Worm (Caenorhabditis elegans): Measurements from ENCODE around the gene mrps-11.

Gene mrps-11

DNA sequence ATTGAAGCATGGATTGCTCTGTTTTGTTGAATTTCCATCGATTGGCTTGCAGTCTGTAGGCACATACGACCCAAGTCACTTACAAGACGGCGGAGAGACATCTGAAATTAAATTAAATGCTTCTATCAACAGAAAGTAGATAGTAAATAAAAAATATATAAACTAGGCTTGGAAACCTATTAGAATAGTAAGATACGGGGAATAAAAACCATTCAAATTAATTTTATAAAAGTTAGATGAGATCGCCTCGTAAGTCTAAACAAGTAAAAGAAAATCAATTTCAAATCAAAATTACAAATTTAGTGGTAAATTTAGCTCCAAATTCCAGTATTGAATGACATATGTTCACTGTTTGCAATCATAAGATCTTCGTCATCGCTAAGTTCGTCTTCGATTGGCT, at the start of gene mrps-11:
TSS of gene mrps-11 (minus strand) at position 101 of the 400 bp plus-strand sequence.
- no peak for TF ChIP-seq elt-3 (tag; optimal IDR thresholded peaks at IDR 0.05)
- no peak for TF ChIP-seq nhr-23 (tag; optimal IDR thresholded peaks at IDR 0.05)
- TF ChIP-seq lin-39 (tag; optimal IDR thresholded peaks at IDR 0.05) = no peak
- TF ChIP-seq pha-4 (tag; optimal IDR thresholded peaks at IDR 0.05) = no peak
- TF ChIP-seq egl-27 (tag; optimal IDR thresholded peaks at IDR 0.05) = no peak
- no peak for TF ChIP-seq snpc-4 (tag; optimal IDR thresholded peaks at IDR 0.05)
- TF ChIP-seq unc-62 (GFP tag; optimal IDR thresholded peaks at IDR 0.05) = no peak
- TF ChIP-seq ceh-28 (tag; optimal IDR thresholded peaks at IDR 0.05) = no peak
- TF ChIP-seq hmg-11 (tag; optimal IDR thresholded peaks at IDR 0.05) = no peak
- TF ChIP-seq lsy-12 (tag; optimal IDR thresholded peaks at IDR 0.05) = no peak
- TF ChIP-seq nhr-43 (tag; optimal IDR thresholded peaks at IDR 0.05; ENCODE audit: poor library complexity, severe bottlenecking) = no peak
- TF ChIP-seq sea-2 (GFP tag; optimal IDR thresholded peaks at IDR 0.05) = no peak
- no peak for TF ChIP-seq ztf-11 (tag; optimal IDR thresholded peaks at IDR 0.05)
- TF ChIP-seq R02D3.7 (tag; optimal IDR thresholded peaks at IDR 0.05) = no peak
- TF ChIP-seq tbx-2 (tag; optimal IDR thresholded peaks at IDR 0.05) = no peak
- TF ChIP-seq aly-2 (tag; optimal IDR thresholded peaks at IDR 0.05) = no peak
- TF ChIP-seq nhr-77 (tag; optimal IDR thresholded peaks at IDR 0.05) = no peak
- no peak for TF ChIP-seq egl-5 (tag; optimal IDR thresholded peaks at IDR 0.05)
- no peak for TF ChIP-seq fkh-2 (tag; optimal IDR thresholded peaks at IDR 0.05)
- TF ChIP-seq elt-1 (tag; optimal IDR thresholded peaks at IDR 0.05) = no peak

DNA sequence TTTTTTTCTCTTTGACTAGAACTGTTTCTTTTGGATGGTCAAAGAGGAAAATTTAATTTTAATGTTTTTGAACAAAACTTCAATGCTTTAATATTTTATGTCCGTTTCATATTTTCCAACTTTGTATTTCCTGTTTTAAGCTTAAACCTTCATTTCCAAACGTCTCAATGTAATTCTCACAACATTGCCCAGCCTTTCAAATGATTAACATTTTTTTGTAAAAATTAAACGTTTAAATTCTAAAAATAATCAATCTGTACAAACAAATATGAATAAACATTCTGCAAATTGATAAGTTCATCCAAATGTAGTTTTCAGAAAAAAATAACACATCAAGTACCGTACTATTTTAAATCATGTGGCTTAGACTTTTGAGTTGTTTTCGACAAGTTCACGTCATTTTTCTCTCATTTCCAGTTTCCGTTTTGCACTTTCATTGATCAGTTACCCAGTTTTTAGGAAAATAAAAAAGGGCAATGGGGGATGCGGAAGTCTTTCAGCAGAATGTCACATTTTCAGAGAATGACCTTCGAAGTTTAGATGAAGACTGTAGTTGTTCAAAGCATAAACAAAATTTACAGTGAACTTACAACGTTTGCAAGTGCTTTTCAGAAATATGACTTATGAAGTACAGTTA, 48.4 kb upstream of the mrps-11 start:
- peak; percentile 20 for TF ChIP-seq ama-1 (optimal IDR thresholded peaks at IDR 0.05)
- no peak for TF ChIP-seq ztf-4 (tag; optimal IDR thresholded peaks at IDR 0.05)
- peak; percentile 78 for TF ChIP-seq nhr-25 (tag; optimal IDR thresholded peaks at IDR 0.05)
- TF ChIP-seq nhr-23 (tag; optimal IDR thresholded peaks at IDR 0.05) = peak; percentile 81
- TF ChIP-seq jun-1 (tag; optimal IDR thresholded peaks at IDR 0.05) = peak; percentile 20
- peak; percentile 56 for TF ChIP-seq tbx-2 (tag; optimal IDR thresholded peaks at IDR 0.05)
- TF ChIP-seq unc-62 (GFP tag; optimal IDR thresholded peaks at IDR 0.05) = peak; percentile 7
- TF ChIP-seq nhr-77 (tag; optimal IDR thresholded peaks at IDR 0.05) = no peak
- peak; percentile 76 for TF ChIP-seq nhr-43 (tag; optimal IDR thresholded peaks at IDR 0.05; ENCODE audit: poor library complexity, severe bottlenecking)
- TF ChIP-seq nfya-1 (tag; optimal IDR thresholded peaks at IDR 0.05; ENCODE audit: insufficient read depth) = peak; percentile 18
- TF ChIP-seq lsy-12 (tag; optimal IDR thresholded peaks at IDR 0.05) = peak; percentile 62
- TF ChIP-seq ceh-82 (tag; optimal IDR thresholded peaks at IDR 0.05) = peak; percentile 1
- peak; percentile 61 for TF ChIP-seq fos-1 (tag; optimal IDR thresholded peaks at IDR 0.05)
- TF ChIP-seq zag-1 (tag; optimal IDR thresholded peaks at IDR 0.05) = no peak

DNA sequence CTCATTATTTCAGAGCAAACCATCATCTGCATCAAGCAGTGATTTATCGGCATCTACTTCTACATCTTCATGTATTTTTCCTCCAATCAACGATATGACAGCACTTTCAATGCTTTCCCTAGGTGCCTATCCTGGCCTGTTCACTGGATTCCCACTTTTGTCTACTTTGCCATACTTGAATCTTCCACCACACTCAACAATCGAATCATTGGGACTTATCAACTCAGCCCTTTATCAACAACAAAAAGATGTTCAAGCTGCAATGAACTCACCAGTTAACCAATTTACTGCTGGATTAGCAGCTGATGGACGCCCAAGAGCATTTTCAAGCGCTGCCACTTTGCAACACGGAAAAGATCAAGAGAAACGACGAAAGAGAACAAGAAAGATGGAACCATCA, 46.8 kb upstream of the mrps-11 start:
- TF ChIP-seq hmg-11 (tag; optimal IDR thresholded peaks at IDR 0.05) = no peak

DNA sequence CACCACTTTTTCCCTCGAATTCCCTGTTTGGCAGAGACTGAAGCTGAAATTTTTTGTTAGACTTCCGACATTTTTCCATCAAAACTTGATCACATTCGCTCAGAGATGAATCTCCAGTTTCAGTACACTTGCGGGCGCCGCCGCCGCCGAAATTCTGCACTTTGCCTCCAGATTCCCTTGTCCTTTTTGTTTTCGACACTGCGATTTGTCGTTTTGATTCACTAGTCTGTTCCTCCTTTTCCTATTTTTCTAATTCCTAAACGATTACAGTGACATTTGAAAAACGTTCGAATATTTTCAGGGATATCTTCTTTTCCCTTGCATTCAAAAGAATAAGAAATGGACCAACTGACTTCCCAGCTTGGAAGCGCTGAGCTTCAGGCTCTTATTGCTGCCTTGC, 46.3 kb upstream of the mrps-11 start, which contains the start of gene F45D3.2:
TSS of gene F45D3.2 (plus strand) at position 301 of the 400 bp plus-strand sequence.
- TF ChIP-seq sea-2 (GFP tag; optimal IDR thresholded peaks at IDR 0.05) (no peak), aly-2 (tag; optimal IDR thresholded peaks at IDR 0.05) (no peak), pqm-1 (tag; optimal IDR thresholded peaks at IDR 0.05) (no peak), fkh-2 (tag; optimal IDR thresholded peaks at IDR 0.05) (no peak), tbx-2 (tag; optimal IDR thresholded peaks at IDR 0.05) (no peak), fos-1 (tag; optimal IDR thresholded peaks at IDR 0.05) (no peak), nhr-237 (tag; optimal IDR thresholded peaks at IDR 0.05) (no peak), nhr-28 (tag; optimal IDR thresholded peaks at IDR 0.05) (no peak)

DNA sequence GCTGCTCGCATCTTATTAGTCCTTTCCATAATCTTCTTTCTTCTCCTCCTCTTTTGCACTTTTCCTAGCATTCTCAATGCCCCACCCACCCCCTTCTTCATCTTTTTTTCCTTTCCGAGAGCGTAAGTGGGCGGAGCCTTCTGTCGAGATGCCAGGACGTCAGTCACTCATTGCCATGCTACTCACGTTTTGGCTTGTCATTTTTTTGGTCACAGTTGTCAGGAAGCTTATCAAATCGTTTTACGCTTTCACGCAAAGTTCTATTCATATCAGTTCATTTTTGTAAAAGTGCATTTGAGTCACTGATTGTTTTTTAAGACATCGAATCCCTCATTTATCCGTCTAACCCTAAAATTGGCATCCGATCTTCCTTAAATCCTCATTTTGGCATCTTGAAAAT, 45.6 kb upstream of the mrps-11 start:
- TF ChIP-seq daf-12 (tag; optimal IDR thresholded peaks at IDR 0.05) (peak; percentile 37), elt-2 (tag; optimal IDR thresholded peaks at IDR 0.05) (peak; percentile 5), unc-62 (GFP tag; optimal IDR thresholded peaks at IDR 0.05) (peak; percentile 88), eor-1 (tag; optimal IDR thresholded peaks at IDR 0.05) (no peak), nfya-1 (tag; optimal IDR thresholded peaks at IDR 0.05; ENCODE audit: insufficient read depth) (peak; percentile 45), nhr-23 (tag; optimal IDR thresholded peaks at IDR 0.05) (peak; percentile 25), pqm-1 (tag; optimal IDR thresholded peaks at IDR 0.05) (no peak), nhr-76 (tag; optimal IDR thresholded peaks at IDR 0.05) (no peak), ceh-16 (tag; optimal IDR thresholded peaks at IDR 0.05) (no peak)
